Worm (Caenorhabditis elegans) whole organism, L2 larva: ENCODE results near the gene acds-10.
"Not testable (repeated sequence)": the region's sequence is repeated elsewhere in the genome, so short reads cannot be mapped to it uniquely, and the experiment has no call there.

Experiments
- C34F6.9 ChIP-seq: fragments of 150-350 bp; optimal IDR thresholded peaks from 2 replicates; lab custom pipeline; 2014; ENCODE audit warnings: missing biosample characterization, missing genetic modification characterization
- F13H6.1 ChIP-seq: sonication (generic microtip); optimal IDR thresholded peaks from 2 replicates; lab custom pipeline; 2016; ENCODE audit warnings: missing genetic modification characterization, missing compliant biosample characterization
- R02D3.7 ChIP-seq: fragments of 150-350 bp; optimal IDR thresholded peaks from 2 replicates; lab custom pipeline; 2014; ENCODE audit warnings: missing biosample characterization, missing genetic modification characterization
- Y55F3AM.14 ChIP-seq: fragments of 200-800 bp; sonication (Bioruptor generic); optimal IDR thresholded peaks from 2 replicates; lab custom pipeline; 2018; ENCODE audit warnings: mild to moderate bottlenecking, missing genetic modification characterization, missing compliant biosample characterization
- aly-2 ChIP-seq: fragments of 150-350 bp; optimal IDR thresholded peaks from 2 replicates; lab custom pipeline; 2014; ENCODE audit warnings: missing biosample characterization, missing genetic modification characterization
- ama-1 ChIP-seq: fragments of 150-350 bp; optimal IDR thresholded peaks from 2 replicates; lab custom pipeline; 2018; ENCODE audit warnings: inconsistent platforms
- ceh-82 ChIP-seq: fragments of 150-350 bp; optimal IDR thresholded peaks from 2 replicates; lab custom pipeline; 2014; ENCODE audit warnings: missing biosample characterization, missing genetic modification characterization
- crh-2 ChIP-seq: sonication (generic microtip); optimal IDR thresholded peaks from 2 replicates; lab custom pipeline; 2017; ENCODE audit warnings: missing biosample characterization, missing genetic modification characterization
- dmd-4 ChIP-seq: sonication (generic microtip); optimal IDR thresholded peaks from 2 replicates; lab custom pipeline; 2017; ENCODE audit warnings: missing biosample characterization, missing genetic modification characterization
- egl-27 ChIP-seq: sonication (generic microtip); optimal IDR thresholded peaks from 3 replicates; lab custom pipeline; 2017; ENCODE audit warnings: missing biosample characterization, missing genetic modification reagents, missing genetic modification characterization
- elt-1 ChIP-seq: fragments of 150-350 bp; optimal IDR thresholded peaks from 2 replicates; lab custom pipeline; 2014; ENCODE audit warnings: missing biosample characterization, missing genetic modification characterization
- elt-3 ChIP-seq: sonication (generic microtip); optimal IDR thresholded peaks from 2 replicates; lab custom pipeline; 2017; ENCODE audit warnings: missing biosample characterization, missing genetic modification characterization
- fos-1 ChIP-seq: fragments of 150-350 bp; optimal IDR thresholded peaks from 2 replicates; lab custom pipeline; 2014; ENCODE audit warnings: missing biosample characterization, missing genetic modification characterization
- gmeb-1 ChIP-seq: fragments of 150-350 bp; optimal IDR thresholded peaks from 2 replicates; lab custom pipeline; 2014; ENCODE audit warnings: missing biosample characterization, missing genetic modification characterization
- lin-11 ChIP-seq: fragments of 150-350 bp; sonication (generic microtip); optimal IDR thresholded peaks from 2 replicates; lab custom pipeline; 2014; ENCODE audit warnings: missing biosample characterization, missing genetic modification characterization, inconsistent platforms, mixed read lengths
- lin-13 ChIP-seq: fragments of 150-350 bp; optimal IDR thresholded peaks from 2 replicates; lab custom pipeline; 2014; ENCODE audit warnings: missing biosample characterization, missing genetic modification reagents, missing genetic modification characterization
- lin-39 ChIP-seq: fragments of 150-350 bp; optimal IDR thresholded peaks from 2 replicates; lab custom pipeline; 2014; ENCODE audit warnings: missing biosample characterization, missing genetic modification reagents, missing genetic modification characterization
- lsy-2 ChIP-seq, 2 experiments: fragments of 150-350 bp in 1 of 2; sonication (generic microtip) in 1 of 2; optimal IDR thresholded peaks; 2 replicates each; lab custom pipeline; 2014 to 2017; ENCODE audit warnings: missing biosample characterization in 2 of 2, missing genetic modification characterization in 2 of 2
- mbf-1 ChIP-seq: sonication (generic microtip); optimal IDR thresholded peaks from 2 replicates; lab custom pipeline; 2017; ENCODE audit warnings: missing biosample characterization, missing genetic modification characterization
- mdl-1 ChIP-seq, 2 experiments: fragments of 150-350 bp in 1 of 2; sonication (generic microtip) in 1 of 2; optimal IDR thresholded peaks; 2 replicates each; lab custom pipeline; 2017; ENCODE audit warnings: missing biosample characterization in 2 of 2, missing genetic modification characterization in 2 of 2
- nhr-11 ChIP-seq: fragments of 150-350 bp; optimal IDR thresholded peaks from 2 replicates; lab custom pipeline; 2014; ENCODE audit warnings: missing biosample characterization, missing genetic modification characterization
- nhr-12 ChIP-seq: fragments of 150-350 bp; optimal IDR thresholded peaks from 2 replicates; lab custom pipeline; 2014; ENCODE audit warnings: missing biosample characterization, missing genetic modification characterization
- nhr-129 ChIP-seq: fragments of 150-350 bp; optimal IDR thresholded peaks from 2 replicates; lab custom pipeline; 2014; ENCODE audit warnings: missing biosample characterization, missing genetic modification characterization
- nhr-237 ChIP-seq: fragments of 150-350 bp; optimal IDR thresholded peaks from 2 replicates; lab custom pipeline; 2014; ENCODE audit warnings: missing biosample characterization, missing genetic modification characterization
- nhr-25 ChIP-seq: fragments of 150-350 bp; sonication (generic microtip); optimal IDR thresholded peaks from 3 replicates; lab custom pipeline; 2014; ENCODE audit warnings: missing biosample characterization, missing genetic modification characterization
- nhr-6 ChIP-seq: fragments of 150-350 bp; optimal IDR thresholded peaks from 2 replicates; lab custom pipeline; 2014; ENCODE audit warnings: missing biosample characterization, missing genetic modification characterization
- nhr-77 ChIP-seq: fragments of 150-350 bp; optimal IDR thresholded peaks from 2 replicates; lab custom pipeline; 2014; ENCODE audit warnings: missing biosample characterization, missing genetic modification characterization
- sem-4 ChIP-seq: fragments of 150-350 bp; optimal IDR thresholded peaks from 2 replicates; lab custom pipeline; 2014; ENCODE audit warnings: missing biosample characterization, missing genetic modification reagents, missing genetic modification characterization
- skn-1 ChIP-seq: sonication (generic microtip); optimal IDR thresholded peaks from 2 replicates; lab custom pipeline; 2017; ENCODE audit warnings: missing biosample characterization, missing genetic modification characterization
- sma-3 ChIP-seq: sonication (generic microtip); optimal IDR thresholded peaks from 2 replicates; lab custom pipeline; 2016; ENCODE audit warnings: missing genetic modification reagents, missing genetic modification characterization, missing compliant biosample characterization
- sma-9 ChIP-seq, 2 experiments: fragments of 150-350 bp in 1 of 2; sonication (generic microtip) in 1 of 2; optimal IDR thresholded peaks; 2 replicates each; lab custom pipeline; 2014 to 2016; ENCODE audit warnings: missing genetic modification characterization in 2 of 2, mild to moderate bottlenecking in 1 of 2, missing biosample characterization in 1 of 2, missing compliant biosample characterization in 1 of 2, missing genetic modification reagents in 1 of 2, moderate library complexity in 1 of 2
- unc-39 ChIP-seq: fragments of 150-350 bp; optimal IDR thresholded peaks from 2 replicates; lab custom pipeline; 2014; ENCODE audit warnings: missing biosample characterization, missing genetic modification characterization
- unc-55 ChIP-seq: fragments of 150-350 bp; sonication (generic microtip); optimal IDR thresholded peaks from 3 replicates; lab custom pipeline; 2014; ENCODE audit warnings: missing biosample characterization, missing genetic modification reagents, missing genetic modification characterization
- unc-62 ChIP-seq: fragments of 150-350 bp; optimal IDR thresholded peaks from 2 replicates; lab custom pipeline; 2014; ENCODE audit warnings: missing biosample characterization, missing genetic modification reagents, missing genetic modification characterization
- zag-1 ChIP-seq: fragments of 150-350 bp; optimal IDR thresholded peaks from 2 replicates; lab custom pipeline; 2014; ENCODE audit warnings: missing biosample characterization, missing genetic modification characterization
- ztf-11 ChIP-seq: sonication (generic microtip); optimal IDR thresholded peaks from 2 replicates; lab custom pipeline; 2017; ENCODE audit warnings: missing biosample characterization, missing genetic modification characterization
- ztf-4 ChIP-seq: fragments of 150-350 bp; optimal IDR thresholded peaks from 2 replicates; lab custom pipeline; 2014; ENCODE audit warnings: missing biosample characterization, missing genetic modification characterization

acds-10 gene

DNA sequence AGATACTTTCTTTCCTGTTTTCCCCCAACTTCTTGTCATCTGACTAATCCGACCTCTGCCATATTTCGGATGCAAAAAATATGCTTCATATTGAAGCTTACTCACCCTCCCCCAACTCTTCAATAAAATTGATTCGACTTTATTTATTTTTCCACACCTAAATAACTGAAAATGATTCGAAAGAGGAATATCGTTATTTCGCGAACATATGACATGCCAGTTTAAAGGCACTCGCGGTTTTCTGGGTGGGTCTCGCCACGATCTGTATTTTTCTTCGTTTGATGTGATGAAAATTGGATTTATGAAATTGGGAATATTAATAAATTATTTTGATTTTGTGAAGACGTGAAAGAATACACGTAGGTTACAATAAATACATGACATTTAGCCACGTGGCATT is 24.0 kb downstream of the acds-10 start, which contains the start of gene F44E7.3:
TSS of gene F44E7.3 (plus strand) at position 319 of the 400 bp plus-strand sequence.
- TF ChIP-seq ama-1 (lab: Kevin White, UChicago) (peak; percentile 53), nhr-129 (tag; lab: Kevin White, UChicago) (no peak), R02D3.7 (tag; lab: Kevin White, UChicago) (no peak), lin-39 (tag; lab: Kevin White, UChicago) (no peak), dmd-4 (no peak), nhr-12 (tag; lab: Kevin White, UChicago) (no peak), gmeb-1 (tag; lab: Kevin White, UChicago) (no peak), lsy-2 (tag; optimal IDR thresholded peaks at IDR 0.05; lab: Kevin White, UChicago) (no peak)

DNA sequence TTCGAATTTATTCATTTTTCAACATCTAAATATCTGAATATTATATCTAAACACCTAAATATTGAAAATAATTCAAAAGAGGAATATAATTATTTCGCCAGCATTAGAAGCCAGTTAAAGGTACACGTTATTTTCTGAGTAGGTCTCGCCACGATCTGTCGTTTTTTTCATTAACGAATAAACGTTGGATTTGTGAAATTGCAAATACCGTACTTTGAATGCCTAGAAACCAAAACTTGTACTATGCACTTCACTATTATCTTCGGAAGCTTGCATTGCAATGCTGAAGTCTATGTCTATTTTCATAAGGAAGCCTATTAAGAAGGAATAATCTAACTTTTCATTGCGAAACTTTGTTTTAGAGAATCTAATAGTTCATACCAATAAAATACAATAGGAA is 24.9 kb downstream of the acds-10 start:
- no peak for TF ChIP-seq zag-1
- TF ChIP-seq unc-62 (GFP tag; lab: Kevin White, UChicago): no peak
- no peak for TF ChIP-seq elt-1 (tag; lab: Kevin White, UChicago)
- no peak for TF ChIP-seq nhr-129 (tag; lab: Kevin White, UChicago)
- no peak for TF ChIP-seq egl-27 (tag; lab: Kevin White, UChicago)
- TF ChIP-seq, all 48 proteins: peak for 0

- TF ChIP-seq ama-1 (lab: Kevin White, UChicago) (no peak), nhr-11 (tag; lab: Kevin White, UChicago) (no peak), C34F6.9 (tag; lab: Kevin White, UChicago) (no peak), unc-39 (tag; lab: Kevin White, UChicago) (no peak), nhr-6 (no peak), lin-11 (no peak), ceh-82 (tag; lab: Kevin White, UChicago) (no peak), ztf-11 (tag; lab: Kevin White, UChicago) (no peak)
These were observed 26.5 kb downstream of the acds-10 start for ce11 chrV:5774137-5774536.

DNA sequence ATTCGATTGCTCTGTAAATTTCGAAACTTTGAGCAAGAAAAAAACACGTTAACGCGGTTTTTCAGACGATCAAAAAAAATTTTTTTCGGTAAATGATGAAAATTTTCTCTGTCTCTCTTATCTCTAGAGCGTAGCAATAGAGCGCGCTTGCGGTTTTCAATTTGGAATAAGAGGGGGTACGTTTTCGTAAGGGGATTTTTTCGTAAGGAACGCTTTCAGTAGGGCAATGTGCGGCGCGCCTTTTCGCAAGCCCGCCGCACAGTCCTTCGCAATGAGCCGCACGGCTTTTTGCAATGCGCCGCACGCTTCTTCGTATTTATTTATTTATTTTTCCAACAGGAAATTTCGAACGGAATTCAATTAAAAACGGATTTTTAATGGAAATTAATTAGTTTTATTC is 29.3 kb downstream of the acds-10 start, which contains the start of gene F44E7.4:
TSS of gene F44E7.4 (minus strand) at position 13 of the 400 bp plus-strand sequence.
- TF ChIP-seq sma-9 (GFP tag; optimal IDR thresholded peaks at IDR 0.05; lab: Kevin White, UChicago) (peak; percentile 11), F13H6.1 (peak; percentile 53), nhr-129 (tag; lab: Kevin White, UChicago) (peak; percentile 52), nhr-25 (tag; lab: Kevin White, UChicago) (peak; percentile 2), unc-55 (peak; percentile 64), C34F6.9 (tag; lab: Kevin White, UChicago) (peak; percentile 59), crh-2 (tag; lab: Kevin White, UChicago) (peak; percentile 32), sma-3 (GFP tag; lab: Kevin White, UChicago) (peak; percentile 19), lsy-2 (tag; optimal IDR thresholded peaks at IDR 0.05; lab: Kevin White, UChicago) (peak in 1 of 2 experiments; percentile 59), gmeb-1 (tag; lab: Kevin White, UChicago) (peak; percentile 3), lin-13 (peak; percentile 50)
- TF ChIP-seq sma-9 (tag; optimal IDR thresholded peaks at IDR 0.05; lab: Kevin White, UChicago): not testable (repeated sequence)
- TF ChIP-seq, all 48 proteins: peak for 11; not testable (repeated sequence) for 37

- TF ChIP-seq ztf-4 (tag; lab: Kevin White, UChicago) (no peak), nhr-129 (tag; lab: Kevin White, UChicago) (peak; percentile 98), F13H6.1 (peak; percentile 34), C34F6.9 (tag; lab: Kevin White, UChicago) (peak; percentile 44), sma-9 (GFP tag; optimal IDR thresholded peaks at IDR 0.05; lab: Kevin White, UChicago) (peak; percentile 43), sma-9 (tag; optimal IDR thresholded peaks at IDR 0.05; lab: Kevin White, UChicago) (no peak), elt-3 (tag; lab: Kevin White, UChicago) (no peak), fos-1 (tag; lab: Kevin White, UChicago) (peak; percentile 44), lsy-2 (tag; optimal IDR thresholded peaks at IDR 0.05; lab: Kevin White, UChicago) (peak in 1 of 2 experiments; percentile 43), unc-55 (peak; percentile 29)
These were observed 32.4 kb downstream of the acds-10 start for ce11 chrV:5779984-5780383.

DNA sequence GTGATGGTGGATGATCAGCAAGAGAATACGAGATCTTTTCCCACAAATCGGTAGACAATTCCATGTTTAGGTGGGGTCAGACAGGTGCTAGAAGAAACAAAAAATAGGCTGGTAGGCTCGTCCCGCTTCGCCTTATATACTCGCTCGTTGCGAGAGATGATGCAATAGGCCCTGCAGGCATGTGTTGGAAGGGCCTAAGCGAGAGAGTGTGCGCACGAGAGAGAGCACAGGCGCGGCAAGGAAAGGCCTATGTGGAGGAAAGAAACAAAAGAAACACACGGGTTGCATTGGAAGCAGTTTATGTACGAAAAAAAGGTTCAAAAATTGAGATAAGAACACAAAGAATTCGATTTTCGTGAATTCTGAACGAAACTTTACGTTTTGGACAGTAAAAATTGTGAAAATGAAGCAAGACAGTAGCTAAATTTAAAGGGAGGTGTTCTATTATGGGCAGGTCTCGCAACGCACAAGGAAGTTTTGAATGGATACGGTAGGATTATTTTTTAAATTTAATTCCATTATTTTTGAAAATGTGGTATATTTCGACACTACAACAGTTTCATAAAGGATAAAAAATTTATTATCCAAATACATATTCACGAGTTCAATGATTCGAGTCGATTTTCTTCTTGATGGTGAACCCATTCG is 33.2 kb downstream of the acds-10 start, which contains the start of gene F44E7.5:
TSS of gene F44E7.5 (minus strand) at position 210 of the 648 bp plus-strand sequence.
- TF ChIP-seq aly-2 (tag; lab: Kevin White, UChicago) (no peak), fos-1 (tag; lab: Kevin White, UChicago) (peak; percentile 91), nhr-11 (tag; lab: Kevin White, UChicago) (no peak), lsy-2 (tag; optimal IDR thresholded peaks at IDR 0.05; lab: Kevin White, UChicago) (peak; percentile 5 to 69), unc-62 (GFP tag; lab: Kevin White, UChicago) (no peak), mdl-1 (tag; optimal IDR thresholded peaks at IDR 0.05; lab: Kevin White, UChicago) (peak; percentile 61 to 76), sma-3 (GFP tag; lab: Kevin White, UChicago) (peak; percentile 60), egl-27 (tag; lab: Kevin White, UChicago) (no peak), unc-55 (peak; percentile 62), ceh-82 (tag; lab: Kevin White, UChicago) (no peak), C34F6.9 (tag; lab: Kevin White, UChicago) (peak; percentile 74), unc-39 (tag; lab: Kevin White, UChicago) (no peak), Y55F3AM.14 (peak; percentile 43), elt-3 (tag; lab: Kevin White, UChicago) (no peak), mbf-1 (no peak), skn-1 (tag; lab: Kevin White, UChicago) (no peak), nhr-237 (no peak), nhr-77 (tag; lab: Kevin White, UChicago) (no peak), ama-1 (lab: Kevin White, UChicago) (no peak), ztf-11 (tag; lab: Kevin White, UChicago) (no peak), elt-1 (tag; lab: Kevin White, UChicago) (no peak), dmd-4 (no peak), lin-11 (no peak), sem-4 (tag; lab: Kevin White, UChicago) (no peak), crh-2 (tag; lab: Kevin White, UChicago) (peak; percentile 81)
